Fruit fly (Drosophila melanogaster) whole organism, embryonic: ENCODE measurements around the gene CG1622.
A peak's percentile ranks its signal among the peaks of the same experiment; 100 is the strongest.

Experiments used
- BEAF-32 ChIP-seq: fragments of 200-800 bp; sonication (Bioruptor generic); optimal IDR thresholded peaks from 3 replicates; lab custom pipeline; 2017; ENCODE audit warnings: missing biosample characterization, missing genetic modification characterization, mild to moderate bottlenecking, moderate library complexity, missing genetic modification reagents
- BtbVII ChIP-seq: fragments of 200-800 bp; sonication (Bioruptor generic); optimal IDR thresholded peaks from 3 replicates; lab custom pipeline; 2017; ENCODE audit warnings: missing biosample characterization, mild to moderate bottlenecking, missing genetic modification characterization
- CG10267 ChIP-seq: fragments of 200-800 bp; sonication (Bioruptor generic); optimal IDR thresholded peaks from 2 replicates; lab custom pipeline; 2018; ENCODE audit warnings: missing biosample characterization, mild to moderate bottlenecking, missing genetic modification characterization, moderate library complexity
- CG1233 ChIP-seq: fragments of 200-800 bp; sonication (Bioruptor generic); optimal IDR thresholded peaks from 4 replicates; lab custom pipeline; 2018; ENCODE audit warnings: missing biosample characterization, mild to moderate bottlenecking, missing genetic modification characterization
- CG13624 ChIP-seq: fragments of 200-800 bp; sonication (Bioruptor generic); optimal IDR thresholded peaks from 2 replicates; lab custom pipeline; 2016; ENCODE audit warnings: missing biosample characterization, missing genetic modification characterization
- CG14710 ChIP-seq: fragments of 200-800 bp; sonication (Bioruptor generic); optimal IDR thresholded peaks from 3 replicates; lab custom pipeline; 2019; ENCODE audit warnings: missing biosample characterization, mild to moderate bottlenecking, missing genetic modification characterization, moderate library complexity
- CG14965 ChIP-seq: fragments of 200-800 bp; sonication (Bioruptor generic); optimal IDR thresholded peaks from 2 replicates; lab custom pipeline; 2016; ENCODE audit warnings: missing biosample characterization, missing genetic modification characterization, borderline replicate concordance
- CG17385 ChIP-seq: fragments of 200-800 bp; sonication (Bioruptor generic); optimal IDR thresholded peaks from 3 replicates; lab custom pipeline; 2018; ENCODE audit warnings: missing biosample characterization, mild to moderate bottlenecking, missing genetic modification characterization
- CG2129 ChIP-seq: fragments of 200-800 bp; sonication (Bioruptor generic); IDR thresholded peaks from 2 replicates; pipeline ENCODE4 v1.3.6; 2022; ENCODE audit warnings: missing biosample characterization, missing genetic modification characterization; ENCODE audit not compliant: partially characterized antibody
- CG2875 ChIP-seq: fragments of 200-800 bp; sonication (Bioruptor generic); optimal IDR thresholded peaks from 2 replicates; lab custom pipeline; 2017; ENCODE audit warnings: missing biosample characterization, mild to moderate bottlenecking, missing genetic modification characterization, missing genetic modification reagents
- CG34376 ChIP-seq: fragments of 200-800 bp; sonication (Bioruptor generic); optimal IDR thresholded peaks from 2 replicates; lab custom pipeline; 2018; ENCODE audit warnings: missing biosample characterization, mild to moderate bottlenecking, missing genetic modification characterization
- CG3847 ChIP-seq: fragments of 200-800 bp; sonication (Bioruptor generic); IDR thresholded peaks from 2 replicates; pipeline ENCODE4 v1.3.6; 2022; ENCODE audit warnings: missing biosample characterization, missing genetic modification characterization
- CG7839 ChIP-seq: fragments of 200-800 bp; sonication (Bioruptor generic); optimal IDR thresholded peaks from 3 replicates; lab custom pipeline; 2018; ENCODE audit warnings: missing biosample characterization, mild to moderate bottlenecking, missing genetic modification characterization, moderate library complexity
- CG8089 ChIP-seq: fragments of 200-800 bp; sonication (Bioruptor generic); optimal IDR thresholded peaks from 3 replicates; lab custom pipeline; 2016; ENCODE audit warnings: missing biosample characterization, missing genetic modification characterization
- CG8478 ChIP-seq: fragments of >200 bp; optimal IDR thresholded peaks from 2 replicates; lab custom pipeline; 2018
- CG9876 ChIP-seq: fragments of 200-800 bp; sonication (Bioruptor generic); optimal IDR thresholded peaks from 2 replicates; lab custom pipeline; 2016; ENCODE audit warnings: missing biosample characterization, missing genetic modification characterization
- CHES-1-like ChIP-seq: fragments of 200-800 bp; sonication (Bioruptor generic); optimal IDR thresholded peaks from 2 replicates; lab custom pipeline; 2016; ENCODE audit warnings: missing biosample characterization, missing genetic modification characterization
- Deaf1 ChIP-seq: fragments of 200-800 bp; optimal IDR thresholded peaks from 3 replicates; lab custom pipeline; 2019; ENCODE audit warnings: missing biosample characterization, mild to moderate bottlenecking, missing genetic modification characterization, moderate library complexity
- E2f1 ChIP-seq: fragments of 200-800 bp; sonication (Bioruptor generic); IDR thresholded peaks from 2 replicates; pipeline ENCODE4 v1.3.6; 2022; ENCODE audit warnings: missing biosample characterization, missing genetic modification characterization
- Ets65A ChIP-seq: fragments of 200-800 bp; sonication (Bioruptor generic); peaks from one replicate; lab custom pipeline; 2016; ENCODE audit warnings: missing biosample characterization, missing genetic modification characterization
- Ets97D ChIP-seq: fragments of 200-800 bp; sonication (Bioruptor generic); optimal IDR thresholded peaks from 3 replicates; lab custom pipeline; 2016; ENCODE audit warnings: missing biosample characterization, missing genetic modification characterization
- H2.0 ChIP-seq: fragments of 200-800 bp; sonication (Bioruptor generic); IDR thresholded peaks from 2 replicates; pipeline ENCODE4 v1.3.6; 2022; ENCODE audit warnings: missing biosample characterization, missing genetic modification characterization
- HLHmδ ChIP-seq: fragments of 200-800 bp; sonication (Bioruptor generic); optimal IDR thresholded peaks from 2 replicates; lab custom pipeline; 2018; ENCODE audit warnings: missing biosample characterization, mild to moderate bottlenecking, missing genetic modification characterization, moderate library complexity
- Hey ChIP-seq: fragments of 200-800 bp; sonication (Bioruptor generic); optimal IDR thresholded peaks from 3 replicates; lab custom pipeline; 2018; ENCODE audit warnings: missing biosample characterization, mild to moderate bottlenecking, missing genetic modification characterization
- Jarid2 ChIP-seq: fragments of 200-800 bp; sonication (Bioruptor generic); optimal IDR thresholded peaks from 3 replicates; lab custom pipeline; 2017; ENCODE audit warnings: mild to moderate bottlenecking, missing biosample characterization, missing genetic modification reagents, missing genetic modification characterization
- Max ChIP-seq: fragments of 200-800 bp; sonication (Bioruptor generic); optimal IDR thresholded peaks from 2 replicates; lab custom pipeline; 2016; ENCODE audit warnings: missing biosample characterization, mild to moderate bottlenecking, missing genetic modification characterization
- NK7.1 ChIP-seq: fragments of 200-800 bp; sonication (Bioruptor generic); optimal IDR thresholded peaks from 3 replicates; lab custom pipeline; 2016; ENCODE audit warnings: missing biosample characterization, missing genetic modification characterization
- Nf-YC ChIP-seq: fragments of 200-800 bp; optimal IDR thresholded peaks from 3 replicates; lab custom pipeline; 2019; ENCODE audit warnings: missing biosample characterization, mild to moderate bottlenecking, missing genetic modification characterization, moderate library complexity
- Optix ChIP-seq: fragments of 200-800 bp; sonication (Bioruptor generic); IDR thresholded peaks from 3 replicates; pipeline ENCODE4 v1.3.6; 2022; ENCODE audit warnings: missing biosample characterization, missing genetic modification characterization
- TFAM ChIP-seq: fragments of 200-800 bp; sonication (Bioruptor generic); optimal IDR thresholded peaks from 2 replicates; lab custom pipeline; 2017; ENCODE audit warnings: missing biosample characterization, missing genetic modification characterization, inconsistent platforms
- YL-1 ChIP-seq: fragments of 200-800 bp; sonication (Bioruptor generic); optimal IDR thresholded peaks from 3 replicates; lab custom pipeline; 2017; ENCODE audit warnings: missing biosample characterization, mild to moderate bottlenecking, missing genetic modification characterization
- al ChIP-seq: fragments of 200-800 bp; sonication (Bioruptor generic); IDR thresholded peaks from 2 replicates; pipeline ENCODE4 v1.3.6; 2022; ENCODE audit warnings: missing biosample characterization, missing genetic modification characterization
- ara ChIP-seq: fragments of 200-800 bp; sonication (Bioruptor generic); IDR thresholded peaks from 2 replicates; pipeline ENCODE4 v1.3.6; 2022; ENCODE audit warnings: missing biosample characterization, missing genetic modification characterization
- az2 ChIP-seq: fragments of 200-800 bp; sonication (Bioruptor generic); optimal IDR thresholded peaks from 3 replicates; lab custom pipeline; 2016; ENCODE audit warnings: missing biosample characterization, missing genetic modification characterization
- cas ChIP-seq: fragments of 200-800 bp; sonication (Bioruptor generic); IDR thresholded peaks from 2 replicates; pipeline ENCODE4 v1.3.6; 2022; ENCODE audit warnings: missing biosample characterization, missing genetic modification characterization
- cato ChIP-seq: fragments of 200-800 bp; sonication (Bioruptor generic); optimal IDR thresholded peaks from 2 replicates; lab custom pipeline; 2016; ENCODE audit warnings: missing biosample characterization, missing genetic modification characterization, borderline replicate concordance
- danr ChIP-seq: fragments of 200-800 bp; sonication (Bioruptor generic); IDR thresholded peaks from 2 replicates; pipeline ENCODE4 v1.3.6; 2022; ENCODE audit warnings: missing biosample characterization, missing genetic modification characterization
- dati ChIP-seq: fragments of 200-800 bp; sonication (Bioruptor generic); IDR thresholded peaks from 2 replicates; pipeline ENCODE4 v1.3.6; 2022; ENCODE audit warnings: missing biosample characterization, missing genetic modification characterization
- hb ChIP-seq: fragments of 200-800 bp; sonication (Bioruptor generic); IDR thresholded peaks from 3 replicates; pipeline ENCODE4 v1.3.6; 2022; ENCODE audit warnings: missing biosample characterization, missing genetic modification characterization; ENCODE audit not compliant: partially characterized antibody
- her ChIP-seq: fragments of 200-800 bp; sonication (Bioruptor generic); optimal IDR thresholded peaks from 2 replicates; lab custom pipeline; 2016; ENCODE audit warnings: missing biosample characterization, missing genetic modification characterization
- hkb ChIP-seq, 2 experiments: fragments of 200-800 bp in 1 of 2; fragments of >200 bp in 1 of 2; sonication (Bioruptor generic) in 1 of 2; IDR thresholded peaks in 1 of 2; optimal IDR thresholded peaks in 1 of 2; 2 replicates each; pipeline versions ENCODE4 v1.3.6 to Lab custom; 2017 to 2022; ENCODE audit warnings: missing biosample characterization in 1 of 2, missing genetic modification characterization in 1 of 2
- lola ChIP-seq, 3 experiments: fragments of >200 bp in 2 of 3; fragments of 200-800 bp in 1 of 3; sonication (Bioruptor generic) in 1 of 3; optimal IDR thresholded peaks; 2 replicates each; lab custom pipeline; 2017 to 2019; ENCODE audit warnings: missing biosample characterization in 3 of 3, missing genetic modification characterization in 3 of 3, mild to moderate bottlenecking in 1 of 3, moderate library complexity in 1 of 3
- maf-S ChIP-seq: fragments of 200-800 bp; sonication (Bioruptor generic); optimal IDR thresholded peaks from 2 replicates; lab custom pipeline; 2016; ENCODE audit warnings: missing biosample characterization, missing genetic modification characterization
- mam ChIP-seq: fragments of 200-800 bp; sonication (Bioruptor generic); optimal IDR thresholded peaks from 3 replicates; lab custom pipeline; 2016; ENCODE audit warnings: missing biosample characterization, missing genetic modification characterization
- onecut ChIP-seq: fragments of 200-800 bp; sonication (Bioruptor generic); IDR thresholded peaks from 2 replicates; pipeline ENCODE4 v1.3.6; 2022; ENCODE audit warnings: missing biosample characterization, missing genetic modification characterization
- peb ChIP-seq: fragments of 200-800 bp; sonication (Bioruptor generic); IDR thresholded peaks from 2 replicates; pipeline ENCODE4 v1.3.6; 2022; ENCODE audit warnings: missing biosample characterization, missing genetic modification characterization
- row ChIP-seq: fragments of 200-800 bp; sonication (Bioruptor generic); IDR thresholded peaks from 3 replicates; pipeline ENCODE4 v1.3.6; 2022; ENCODE audit warnings: missing biosample characterization, missing genetic modification characterization
- tll ChIP-seq, 2 experiments: fragments of 200-800 bp in 1 of 2; fragments of >200 bp in 1 of 2; sonication (Bioruptor generic) in 1 of 2; optimal IDR thresholded peaks; 2 replicates each; lab custom pipeline; 2017 to 2019; ENCODE audit warnings: missing biosample characterization in 2 of 2, missing genetic modification characterization in 2 of 2, mild to moderate bottlenecking in 1 of 2, moderate library complexity in 1 of 2
- vfl ChIP-seq: fragments of 200-800 bp; sonication (Bioruptor generic); optimal IDR thresholded peaks from 2 replicates; lab custom pipeline; 2016; ENCODE audit warnings: missing biosample characterization, missing genetic modification characterization
- vvl ChIP-seq: fragments of 200-800 bp; sonication (Bioruptor generic); IDR thresholded peaks from 2 replicates; pipeline ENCODE4 v1.3.6; 2022; ENCODE audit warnings: missing biosample characterization, missing genetic modification characterization
- zfh1 ChIP-seq: fragments of 200-800 bp; sonication (Bioruptor generic); IDR thresholded peaks from 3 replicates; pipeline ENCODE4 v1.3.6; 2022; ENCODE audit warnings: missing biosample characterization, missing genetic modification characterization

Gene CG1622

DNA sequence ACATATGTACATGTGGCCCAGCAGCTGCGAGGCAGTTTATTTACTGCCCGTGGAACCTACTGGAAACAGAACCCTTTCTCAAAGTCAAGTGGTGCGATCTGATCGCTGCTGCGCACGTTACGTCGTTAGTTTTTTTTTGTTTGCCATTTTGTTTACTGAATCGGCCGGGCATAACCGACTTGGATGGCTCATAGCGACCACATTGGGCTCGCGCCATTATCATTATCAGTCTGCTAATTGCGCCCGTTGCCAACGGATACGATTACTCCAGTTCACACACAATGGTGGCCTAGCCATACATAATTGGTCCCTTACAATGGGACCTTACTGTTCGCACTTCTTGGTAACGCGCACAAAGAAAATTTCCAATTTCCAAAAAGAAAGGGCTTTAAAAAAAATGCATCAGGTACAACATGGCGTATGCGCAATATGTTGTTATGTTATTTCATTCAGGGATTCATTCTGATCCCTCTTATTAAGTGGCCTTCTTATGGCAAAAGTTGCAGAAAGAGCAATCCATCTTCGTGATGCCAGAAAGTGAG, 35.9 kb downstream of the CG1622 start (continued):
- TF ChIP-seq row (GFP tag; lab: Robert Waterston, UW) (peak; percentile 35; the same call in 2 of the 3 replicates), hb (GFP tag; lab: Robert Waterston, UW) (no peak), hkb (optimal IDR thresholded peaks at IDR 0.05; lab: Kevin White, UChicago) (no peak), hkb (GFP tag; IDR thresholded peaks at IDR 0.05; lab: Robert Waterston, UW) (no peak), tll (GFP tag; optimal IDR thresholded peaks at IDR 0.05; lab: Kevin White, UChicago) (no peak), CG3847 (no peak), Deaf1 (tag; lab: Kevin White, UChicago) (no peak), vvl (GFP tag; lab: Robert Waterston, UW) (no peak), CG13624 (peak; percentile 58), al (0 out of 2 replicates have a peak, but pooled peaks have one; percentile 26), Optix (GFP tag; lab: Robert Waterston, UW) (no peak), CG1233 (no peak), dati (no peak), CG17385 (GFP tag; lab: Kevin White, UChicago) (peak; percentile 2), CG14965 (GFP tag; lab: Kevin White, UChicago) (no peak), Hey (peak; percentile 27), Jarid2 (GFP tag; lab: Kevin White, UChicago) (no peak), Ets97D (GFP tag; lab: Kevin White, UChicago) (no peak), CG34376 (GFP tag; lab: Kevin White, UChicago) (peak; percentile 12), CHES-1-like (GFP tag; lab: Kevin White, UChicago) (peak; percentile 7), az2 (no peak), maf-S (GFP tag; lab: Kevin White, UChicago) (peak; percentile 42), TFAM (no peak), CG8478 (lab: Kevin White, UChicago) (no peak), ara (no peak), peb (GFP tag; lab: Robert Waterston, UW) (no peak), CG14710 (tag; lab: Kevin White, UChicago) (no peak), CG9876 (GFP tag; lab: Kevin White, UChicago) (no peak), her (GFP tag; lab: Kevin White, UChicago) (peak; percentile 49), onecut (GFP tag; lab: Robert Waterston, UW) (no peak), CG2875 (GFP tag; lab: Kevin White, UChicago) (no peak), CG10267 (tag; lab: Kevin White, UChicago) (no peak), danr (GFP tag; lab: Robert Waterston, UW) (no peak), Ets65A (GFP tag; lab: Kevin White, UChicago) (peak; percentile 95), lola (GFP tag; optimal IDR thresholded peaks at IDR 0.05; lab: Kevin White, UChicago) (no peak), H2.0 (no peak), mam (GFP tag; lab: Kevin White, UChicago) (peak; percentile 49), cato (GFP tag; lab: Kevin White, UChicago) (no peak), CG2129 (no peak), CG7839 (tag; lab: Kevin White, UChicago) (peak; percentile 38), HLHmδ (GFP tag; lab: Kevin White, UChicago) (no peak), CG8089 (GFP tag; lab: Kevin White, UChicago) (no peak), Max (GFP tag; lab: Kevin White, UChicago) (no peak), vfl (GFP tag; lab: Kevin White, UChicago) (no peak), NK7.1 (no peak), E2f1 (GFP tag; lab: Robert Waterston, UW) (no peak), BtbVII (GFP tag; lab: Kevin White, UChicago) (no peak), cas (GFP tag; lab: Robert Waterston, UW) (no peak), zfh1 (no peak), YL-1 (GFP tag; lab: Kevin White, UChicago) (no peak), BEAF-32 (no peak), Nf-YC (no peak)
